Fruit fly (Drosophila melanogaster) whole organism, prepupa: ENCODE results near the gene Vsp37A.

Source experiments
- CG11294 ChIP-seq: fragments of 200-800 bp; sonication (Bioruptor generic); IDR thresholded peaks from 2 replicates; pipeline ENCODE4 v1.3.6; 2022; ENCODE audit warnings: missing biosample characterization, missing genetic modification characterization
- CG11762 ChIP-seq: fragments of 200-800 bp; sonication (Bioruptor generic); optimal IDR thresholded peaks from 3 replicates; lab custom pipeline; 2016; ENCODE audit warnings: missing biosample characterization, missing genetic modification characterization; ENCODE audit not compliant: insufficient read depth
- CG4318 ChIP-seq: fragments of 200-800 bp; sonication (Bioruptor generic); optimal IDR thresholded peaks from 3 replicates; lab custom pipeline; 2017; ENCODE audit warnings: missing biosample characterization, mild to moderate bottlenecking, missing genetic modification characterization
- CG6808 ChIP-seq: fragments of 200-800 bp; sonication (Bioruptor generic); optimal IDR thresholded peaks from 3 replicates; lab custom pipeline; 2017; ENCODE audit warnings: missing biosample characterization, missing genetic modification characterization, mild to moderate bottlenecking, moderate library complexity, missing genetic modification reagents
- CG8319 ChIP-seq: fragments of 200-800 bp; sonication (Bioruptor generic); optimal IDR thresholded peaks from 3 replicates; lab custom pipeline; 2016; ENCODE audit warnings: missing biosample characterization, missing genetic modification characterization
- Eip78C ChIP-seq: fragments of 200-800 bp; sonication (Bioruptor generic); peaks from one replicate; lab custom pipeline; 2016; ENCODE audit warnings: missing biosample characterization, missing genetic modification characterization
- Met ChIP-seq: fragments of 200-800 bp; sonication (Bioruptor generic); optimal IDR thresholded peaks from 3 replicates; lab custom pipeline; 2016; ENCODE audit warnings: missing biosample characterization, missing genetic modification characterization
- OdsH ChIP-seq: fragments of 200-800 bp; sonication (Bioruptor generic); optimal IDR thresholded peaks from 3 replicates; lab custom pipeline; 2016; ENCODE audit warnings: missing biosample characterization, missing genetic modification characterization
- Sox102F ChIP-seq: fragments of 200-800 bp; sonication (Bioruptor generic); optimal IDR thresholded peaks from 2 replicates; lab custom pipeline; 2016; ENCODE audit warnings: missing biosample characterization, mild to moderate bottlenecking, missing genetic modification characterization
- fd85E ChIP-seq: fragments of 200-800 bp; sonication (Bioruptor generic); optimal IDR thresholded peaks from 3 replicates; lab custom pipeline; 2016; ENCODE audit warnings: missing biosample characterization, missing genetic modification characterization
- svp ChIP-seq: fragments of 200-800 bp; sonication (Bioruptor generic); peaks from one replicate; lab custom pipeline; 2016; ENCODE audit warnings: missing biosample characterization, missing genetic modification characterization

- TF ChIP-seq CG6808 (GFP tag; lab: Kevin White, UChicago) (no peak), fd85E (GFP tag; lab: Kevin White, UChicago) (no peak), Sox102F (GFP tag; lab: Kevin White, UChicago) (no peak), CG11294 (no peak), Eip78C (GFP tag; lab: Kevin White, UChicago) (no peak), svp (GFP tag; lab: Kevin White, UChicago) (no peak), CG11762 (GFP tag; lab: Kevin White, UChicago) (no peak), CG8319 (GFP tag; lab: Kevin White, UChicago) (no peak), OdsH (GFP tag; lab: Kevin White, UChicago) (no peak), Met (GFP tag; lab: Kevin White, UChicago) (no peak), CG4318 (GFP tag; lab: Kevin White, UChicago) (no peak)
Observed at dm6 chrX:588941-589340, 32.4 kb upstream of the Vsp37A start.
